Worm (Caenorhabditis elegans): ENCODE results near the gene lin-42.

Gene lin-42

ce11 chrII:1266790-1267189, 14.6 kb upstream of the lin-42 start, which contains the start of gene oac-30:
Gene oac-30, minus strand, starts transcription at chrII:1266890.
- TF ChIP-seq ets-4 (tag; optimal IDR thresholded peaks at IDR 0.05), result no peak
- TF ChIP-seq sox-4 (tag; optimal IDR thresholded peaks at IDR 0.05), result no peak
- TF ChIP-seq tbx-2 (tag; optimal IDR thresholded peaks at IDR 0.05), result no peak
- no peak for TF ChIP-seq pha-4 (tag; optimal IDR thresholded peaks at IDR 0.05)
- TF ChIP-seq ztf-16 (tag; optimal IDR thresholded peaks at IDR 0.05), result no peak
- TF ChIP-seq ceh-24 (tag; optimal IDR thresholded peaks at IDR 0.05), result no peak
- no peak for TF ChIP-seq tbx-7 (tag; optimal IDR thresholded peaks at IDR 0.05)
- TF ChIP-seq sdc-2 (tag; optimal IDR thresholded peaks at IDR 0.05), result no peak
- no peak for TF ChIP-seq ama-1 (optimal IDR thresholded peaks at IDR 0.05)
- TF ChIP-seq ceh-34 (tag; optimal IDR thresholded peaks at IDR 0.05), result no peak
- no peak for TF ChIP-seq pag-3 (tag; optimal IDR thresholded peaks at IDR 0.05; ENCODE audit: borderline replicate concordance)
- TF ChIP-seq unc-86 (tag; optimal IDR thresholded peaks at IDR 0.05), result no peak
- TF ChIP-seq ceh-14 (tag; optimal IDR thresholded peaks at IDR 0.05), result no peak
- TF ChIP-seq pha-2 (tag; optimal IDR thresholded peaks at IDR 0.05), result no peak

- TF ChIP-seq hlh-8 (tag; optimal IDR thresholded peaks at IDR 0.05) (no peak), C38D4.7 (GFP tag; optimal IDR thresholded peaks at IDR 0.05) (no peak), elt-2 (tag; optimal IDR thresholded peaks at IDR 0.05) (no peak), ceh-30 (tag; optimal IDR thresholded peaks at IDR 0.05) (no peak), K09A11.1 (tag; optimal IDR thresholded peaks at IDR 0.05; ENCODE audit: insufficient read depth) (no peak), syd-9 (tag; optimal IDR thresholded peaks at IDR 0.05) (no peak), gmeb-2 (tag; optimal IDR thresholded peaks at IDR 0.05) (no peak), ceh-19 (GFP tag; optimal IDR thresholded peaks at IDR 0.05) (no peak), hlh-15 (tag; optimal IDR thresholded peaks at IDR 0.05) (no peak), ceh-18 (tag; optimal IDR thresholded peaks at IDR 0.05) (no peak), K02D7.2 (tag; optimal IDR thresholded peaks at IDR 0.05) (no peak), ztf-16 (tag; optimal IDR thresholded peaks at IDR 0.05) (no peak), ceh-31 (tag; optimal IDR thresholded peaks at IDR 0.05) (no peak), ceh-34 (tag; optimal IDR thresholded peaks at IDR 0.05) (no peak), sox-4 (tag; optimal IDR thresholded peaks at IDR 0.05) (no peak)
These were observed 6.5 kb upstream of the lin-42 start, which contains the start of gene clpr-2 for ce11 chrII:1258634-1259033. Gene clpr-2, plus strand, starts transcription at chrII:1258934.

DNA sequence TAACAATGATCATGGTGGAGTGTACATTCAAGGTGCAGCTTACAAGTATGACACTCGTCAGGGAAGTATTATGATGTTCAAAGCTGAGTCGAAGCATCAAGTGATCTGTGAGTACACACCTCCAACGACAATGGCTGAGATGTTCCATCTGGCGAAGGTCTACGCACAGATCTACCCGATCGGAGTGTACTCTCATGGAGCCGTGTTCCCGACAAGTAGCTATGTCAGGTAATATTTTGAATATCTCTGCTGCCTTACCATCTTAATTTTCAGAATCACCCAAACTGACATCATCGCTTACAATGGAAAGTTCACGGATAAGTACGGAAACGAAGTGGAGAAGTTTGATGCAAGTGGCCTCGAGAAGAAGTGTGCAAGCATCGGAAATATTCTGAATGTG, 4.6 kb upstream of the lin-42 start:
- no peak for TF ChIP-seq pros-1 (tag; optimal IDR thresholded peaks at IDR 0.05)
- TF ChIP-seq dmd-4 (tag; optimal IDR thresholded peaks at IDR 0.05; ENCODE audit: borderline replicate concordance), result no peak
- no peak for TF ChIP-seq hlh-15 (tag; optimal IDR thresholded peaks at IDR 0.05)
- no peak for TF ChIP-seq unc-55 (GFP tag; optimal IDR thresholded peaks at IDR 0.05)

DNA sequence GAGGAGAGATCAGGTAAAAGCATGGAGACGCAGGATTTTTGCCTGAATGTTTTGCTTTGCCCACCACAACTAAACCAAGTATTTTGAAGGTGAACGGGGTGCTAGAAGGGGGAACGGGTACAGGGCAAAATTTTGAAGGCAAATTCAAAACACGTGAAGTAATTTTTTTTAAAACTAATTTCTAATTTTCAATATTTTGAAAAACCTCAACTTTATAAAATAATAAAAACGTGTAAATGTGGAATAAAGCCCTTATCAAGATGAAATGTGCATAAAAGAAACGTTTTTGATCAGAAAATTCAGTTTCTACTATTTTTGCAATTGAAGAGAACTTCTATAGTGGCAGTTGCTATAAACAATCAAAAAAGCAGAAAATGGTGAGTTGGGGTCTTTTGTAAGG, 3.5 kb upstream of the lin-42 start, which contains the start of gene clec-119:
Gene clec-119, plus strand, starts transcription at position 301 of the 400 bp plus-strand sequence.
- TF ChIP-seq gmeb-2 (tag; optimal IDR thresholded peaks at IDR 0.05) (no peak), unc-42 (tag; optimal IDR thresholded peaks at IDR 0.05) (no peak), ama-1 (optimal IDR thresholded peaks at IDR 0.05) (no peak), ceh-18 (tag; optimal IDR thresholded peaks at IDR 0.05) (no peak), npax-4 (tag; optimal IDR thresholded peaks at IDR 0.05) (no peak), ahr-1 (tag; optimal IDR thresholded peaks at IDR 0.05) (no peak), fkh-10 (GFP tag; optimal IDR thresholded peaks at IDR 0.05) (no peak), pha-2 (tag; optimal IDR thresholded peaks at IDR 0.05) (no peak), dmd-4 (tag; optimal IDR thresholded peaks at IDR 0.05; ENCODE audit: borderline replicate concordance) (no peak), ceh-22 (tag; optimal IDR thresholded peaks at IDR 0.05) (no peak), nhr-232 (tag; optimal IDR thresholded peaks at IDR 0.05) (no peak), mec-3 (tag; optimal IDR thresholded peaks at IDR 0.05; ENCODE audit: borderline replicate concordance) (no peak)

- TF ChIP-seq elt-2 (tag; optimal IDR thresholded peaks at IDR 0.05), result peak; percentile 61
- no peak for TF ChIP-seq ceh-48 (tag; optimal IDR thresholded peaks at IDR 0.05)
- TF ChIP-seq pha-4 (tag; optimal IDR thresholded peaks at IDR 0.05), result no peak
- peak; percentile 66 for TF ChIP-seq hlh-6 (tag; optimal IDR thresholded peaks at IDR 0.05)
- TF ChIP-seq gmeb-2 (tag; optimal IDR thresholded peaks at IDR 0.05), result no peak
- peak; percentile 99 for TF ChIP-seq F13H6.1 (tag; optimal IDR thresholded peaks at IDR 0.05)
- TF ChIP-seq nfya-1 (tag; optimal IDR thresholded peaks at IDR 0.05), result peak; percentile 90
- peak; percentile 68 for TF ChIP-seq C08G9.2 (tag; optimal IDR thresholded peaks at IDR 0.05)
- peak; percentile 54 for TF ChIP-seq sdc-2 (tag; optimal IDR thresholded peaks at IDR 0.05)
- TF ChIP-seq ahr-1 (tag; optimal IDR thresholded peaks at IDR 0.05), result no peak
- TF ChIP-seq rnt-1 (tag; optimal IDR thresholded peaks at IDR 0.05), result peak; percentile 89
- peak; percentile 62 for TF ChIP-seq T23F11.4 (GFP tag; optimal IDR thresholded peaks at IDR 0.05)
- TF ChIP-seq dmd-4 (tag; optimal IDR thresholded peaks at IDR 0.05; ENCODE audit: borderline replicate concordance), result peak; percentile 53
- TF ChIP-seq fax-1 (tag; optimal IDR thresholded peaks at IDR 0.05), result peak; percentile 34
- peak; percentile 86 for TF ChIP-seq tbx-2 (tag; optimal IDR thresholded peaks at IDR 0.05)
- peak; percentile 90 for TF ChIP-seq pros-1 (tag; optimal IDR thresholded peaks at IDR 0.05)
- TF ChIP-seq pat-9 (tag; optimal IDR thresholded peaks at IDR 0.05), result no peak
- peak; percentile 88 for TF ChIP-seq unc-55 (GFP tag; optimal IDR thresholded peaks at IDR 0.05)
These were observed 5.3 kb downstream of the lin-42 start for ce11 chrII:1246855-1247259.

Measured in whole organism, late embryonic.